Worm (Caenorhabditis elegans) whole organism, L3 larva: ENCODE data around the gene srh-270.

ENCODE experiments used
- aly-2 ChIP-seq: fragments of 150-350 bp; optimal IDR thresholded peaks from 2 replicates; lab custom pipeline; 2014; ENCODE audit warnings: missing biosample characterization, missing genetic modification characterization
- ama-1 ChIP-seq: fragments of 150-350 bp; optimal IDR thresholded peaks from 2 replicates; lab custom pipeline; 2018
- jun-1 ChIP-seq: fragments of 150-350 bp; optimal IDR thresholded peaks from 2 replicates; lab custom pipeline; 2014; ENCODE audit warnings: missing biosample characterization, missing genetic modification reagents, missing genetic modification characterization
- nhr-77 ChIP-seq: fragments of 150-350 bp; optimal IDR thresholded peaks from 2 replicates; lab custom pipeline; 2014; ENCODE audit warnings: missing biosample characterization, missing genetic modification characterization
- skn-1 ChIP-seq: fragments of 150-350 bp; optimal IDR thresholded peaks from 2 replicates; lab custom pipeline; 2014; ENCODE audit warnings: missing biosample characterization, missing genetic modification characterization
- ztf-4 ChIP-seq: fragments of 150-350 bp; optimal IDR thresholded peaks from 2 replicates; lab custom pipeline; 2014; ENCODE audit warnings: missing biosample characterization, missing genetic modification characterization

ce11 chrV:2861505-2861904 is at the start of gene srh-270:
- TF ChIP-seq skn-1 (tag; lab: Kevin White, UChicago) (no peak), nhr-77 (no peak), jun-1 (tag; lab: Kevin White, UChicago) (no peak), aly-2 (tag; lab: Kevin White, UChicago) (no peak), ama-1 (no peak), ztf-4 (no peak)
